Fruit fly (Drosophila melanogaster): Measurements from ENCODE around the gene Rh7.

Rh7 gene

DNA sequence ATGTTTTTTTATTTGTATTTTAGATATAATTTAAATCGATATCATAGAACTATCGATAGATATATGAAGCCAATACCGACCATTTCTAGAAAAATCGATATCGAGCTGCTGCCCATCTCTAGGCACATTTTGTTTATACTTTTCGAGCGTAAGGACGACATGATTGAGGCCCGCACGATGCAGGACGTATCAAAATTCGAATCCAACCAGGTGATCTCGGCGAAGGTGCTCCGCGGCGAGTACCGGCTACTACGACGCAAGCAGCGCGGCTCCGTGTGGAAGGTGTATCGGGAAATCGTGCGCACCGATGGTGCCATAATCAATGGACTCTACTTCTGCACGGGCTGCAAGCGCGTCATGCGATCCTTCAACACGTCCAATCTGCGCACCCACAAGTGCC, 57.1 kb downstream of the Rh7 start, which contains the start of gene ssp (continued):
- no peak for TF ChIP-seq ap (GFP tag; IDR thresholded peaks at IDR 0.05)
- TF ChIP-seq E2f2 (GFP tag; IDR thresholded peaks at IDR 0.05): 0 out of 2 replicates have a peak, but pooled peaks have one; percentile 33
- TF ChIP-seq knrl (GFP tag; IDR thresholded peaks at IDR 0.05; ENCODE audit: partially characterized antibody): peak; percentile 74; the same call in 2 of the 3 replicates
- no peak for TF ChIP-seq Kr (GFP tag; optimal IDR thresholded peaks at IDR 0.05)
- TF ChIP-seq CG6791 (GFP tag; IDR thresholded peaks at IDR 0.05; ENCODE audit: partially characterized antibody): peak; percentile 81
- TF ChIP-seq chm (GFP tag; IDR thresholded peaks at IDR 0.05): 0 out of 2 replicates have a peak, but pooled peaks have one; percentile 7
- no peak for TF ChIP-seq NK7.1 (GFP tag; optimal IDR thresholded peaks at IDR 0.05)
- no peak for TF ChIP-seq Dbx (GFP tag; IDR thresholded peaks at IDR 0.05)
- peak; percentile 83 for TF ChIP-seq sna (GFP tag; IDR thresholded peaks at IDR 0.05; ENCODE audit: partially characterized antibody)
- TF ChIP-seq YL-1 (GFP tag; optimal IDR thresholded peaks at IDR 0.05): peak; percentile 28
- peak; percentile 47 for TF ChIP-seq Dp (GFP tag; optimal IDR thresholded peaks at IDR 0.05)
- TF ChIP-seq Bgb (GFP tag; IDR thresholded peaks at IDR 0.05; ENCODE audit: partially characterized antibody): peak; percentile 82
- peak; percentile 56; the same call in 1 of the 2 replicates for TF ChIP-seq ato (GFP tag; IDR thresholded peaks at IDR 0.05; ENCODE audit: partially characterized antibody)
- TF ChIP-seq Hey (tag; optimal IDR thresholded peaks at IDR 0.05): no peak
- TF ChIP-seq HLH4C (GFP tag; IDR thresholded peaks at IDR 0.05; ENCODE audit: partially characterized antibody): peak; percentile 78
- TF ChIP-seq Pdp1 (GFP tag; optimal IDR thresholded peaks at IDR 0.05): peak in 1 of 2 experiments; percentile 47
- peak; percentile 36 for TF ChIP-seq CG7271 (tag; optimal IDR thresholded peaks at IDR 0.05)
- no peak for TF ChIP-seq E2f1 (GFP tag; IDR thresholded peaks at IDR 0.05)
- no peak for TF ChIP-seq NC2α (GFP tag; optimal IDR thresholded peaks at IDR 0.05)
- TF ChIP-seq Scr (GFP tag; IDR thresholded peaks at IDR 0.05; ENCODE audit: partially characterized antibody): peak; percentile 84
- no peak for TF ChIP-seq CG12071 (GFP tag; optimal IDR thresholded peaks at IDR 0.05)
- TF ChIP-seq tgo (GFP tag; IDR thresholded peaks at IDR 0.05): no peak
- no peak for TF ChIP-seq dimm (GFP tag; IDR thresholded peaks at IDR 0.05)
- no peak for TF ChIP-seq NfI (GFP tag; optimal IDR thresholded peaks at IDR 0.05)
- TF ChIP-seq CG1602 (GFP tag; optimal IDR thresholded peaks at IDR 0.05): no peak
- peak; percentile 7 for TF ChIP-seq sens (GFP tag)
- no peak for TF ChIP-seq CG32772 (GFP tag; IDR thresholded peaks at IDR 0.05)
- peak; percentile 47 for TF ChIP-seq Med (GFP tag)
- peak; percentile 50 for TF ChIP-seq pzg (GFP tag; optimal IDR thresholded peaks at IDR 0.05)

DNA sequence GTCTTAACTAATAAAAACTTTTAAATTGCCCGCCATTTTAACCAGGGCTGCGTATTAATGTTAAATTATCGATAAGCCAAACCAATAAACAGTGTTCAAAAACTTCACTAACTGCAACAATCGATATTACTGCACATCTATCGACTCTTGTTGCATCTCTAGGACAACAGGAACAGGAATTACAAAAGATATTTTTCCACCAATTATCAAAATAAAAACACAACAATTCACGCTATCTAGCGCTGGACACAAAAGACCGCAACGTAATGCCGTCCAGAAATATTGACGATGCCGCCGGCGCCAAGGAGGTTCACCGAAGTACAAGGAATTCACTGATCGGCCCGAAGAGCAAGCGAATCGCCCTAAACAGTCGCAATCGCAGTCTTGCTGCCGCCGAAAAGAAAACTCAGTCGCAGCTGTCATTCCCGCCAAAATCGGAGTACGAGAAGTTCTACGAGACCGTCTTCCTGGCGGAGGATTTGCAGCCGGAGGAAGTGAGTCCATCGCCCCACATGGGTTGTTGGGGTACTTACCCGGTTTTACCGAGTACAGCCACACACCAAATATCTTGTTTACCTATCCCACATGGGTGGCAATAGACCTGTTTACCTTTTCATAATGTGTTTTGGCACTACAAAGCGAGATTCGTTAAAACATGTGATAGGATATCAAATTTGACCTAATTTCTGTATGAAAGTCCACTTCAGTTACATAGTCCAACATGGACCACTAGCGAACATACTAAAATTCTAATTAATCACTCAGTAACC, 59.1 kb downstream of the Rh7 start, which contains the start of gene vers:
Gene vers, plus strand, starts transcription at position 136 of the 770 bp plus-strand sequence.
- no peak for TF ChIP-seq CG43689 (GFP tag; IDR thresholded peaks at IDR 0.05)
- no peak for TF ChIP-seq z (GFP tag; IDR thresholded peaks at IDR 0.05)
- TF ChIP-seq Blimp-1 (GFP tag; optimal IDR thresholded peaks at IDR 0.05): no peak
- no peak for TF ChIP-seq sqz (GFP tag; optimal IDR thresholded peaks at IDR 0.05)
- peak; percentile 29 for TF ChIP-seq CG13296 (GFP tag; optimal IDR thresholded peaks at IDR 0.05)
- TF ChIP-seq Rfx (GFP tag; IDR thresholded peaks at IDR 0.05): peak; percentile 67; the same call in 1 of the 2 replicates
- TF ChIP-seq CG17802 (tag; optimal IDR thresholded peaks at IDR 0.05): no peak
- TF ChIP-seq bab2 (GFP tag; optimal IDR thresholded peaks at IDR 0.05): no peak
- TF ChIP-seq CG3847 (GFP tag; IDR thresholded peaks at IDR 0.05): peak; percentile 50
- peak; percentile 73 for TF ChIP-seq MBD-R2 (GFP tag; IDR thresholded peaks at IDR 0.05)
- no peak for TF ChIP-seq caup (GFP tag; optimal IDR thresholded peaks at IDR 0.05; ENCODE audit: severe bottlenecking)
- TF ChIP-seq CG5180 (GFP tag; optimal IDR thresholded peaks at IDR 0.05): no peak
- peak; percentile 30 for TF ChIP-seq vvl (GFP tag; IDR thresholded peaks at IDR 0.05)
- no peak for TF ChIP-seq CG11696 (GFP tag; IDR thresholded peaks at IDR 0.05)
- TF ChIP-seq Sry-δ (GFP tag; optimal IDR thresholded peaks at IDR 0.05): peak; percentile 97
- no peak for TF ChIP-seq CG1529 (GFP tag; optimal IDR thresholded peaks at IDR 0.05)
- TF ChIP-seq Ets97D (GFP tag; optimal IDR thresholded peaks at IDR 0.05): peak; percentile 58
- peak; percentile 13 for TF ChIP-seq Sin3A (optimal IDR thresholded peaks at IDR 0.05)
- TF ChIP-seq Gug (GFP tag; IDR thresholded peaks at IDR 0.05): no peak
- peak; percentile 89 for TF ChIP-seq CG2129 (GFP tag; IDR thresholded peaks at IDR 0.05; ENCODE audit: partially characterized antibody)
- TF ChIP-seq sisA (GFP tag; IDR thresholded peaks at IDR 0.05): 0 out of 2 replicates have a peak, but pooled peaks have one; percentile 8

Data from whole organism, embryonic.